Worm (Caenorhabditis elegans) whole organism, dauer: ENCODE measurements around the gene M02B1.4.

Source experiments
- unc-62 ChIP-seq: sonication (generic microtip); optimal IDR thresholded peaks from 2 replicates; lab custom pipeline; 2017; ENCODE audit warnings: missing biosample characterization, missing genetic modification reagents, missing genetic modification characterization

Gene M02B1.4

ce11 chrIV:12835363-12835762 is 10.3 kb upstream of the M02B1.4 start:
- TF ChIP-seq unc-62 (GFP tag; lab: Kevin White, UChicago), result no peak

- TF ChIP-seq unc-62 (GFP tag; lab: Kevin White, UChicago), result no peak
Observed at ce11 chrIV:12834417-12834731, 9.3 kb upstream of the M02B1.4 start.

- no peak for TF ChIP-seq unc-62 (GFP tag; lab: Kevin White, UChicago)
Observed at ce11 chrIV:12833698-12834416, 8.7 kb upstream of the M02B1.4 start.

- no peak for TF ChIP-seq unc-62 (GFP tag; lab: Kevin White, UChicago)
Observed at ce11 chrIV:12831609-12832500, 6.7 kb upstream of the M02B1.4 start.

ce11 chrIV:12830829-12831392 is 5.8 kb upstream of the M02B1.4 start:
- TF ChIP-seq unc-62 (GFP tag; lab: Kevin White, UChicago), result no peak

- no peak for TF ChIP-seq unc-62 (GFP tag; lab: Kevin White, UChicago)
Observed at ce11 chrIV:12817539-12817938, 7.6 kb downstream of the M02B1.4 start.

ce11 chrIV:12816636-12817035 is 8.5 kb downstream of the M02B1.4 start:
- no peak for TF ChIP-seq unc-62 (GFP tag; lab: Kevin White, UChicago)

- no peak for TF ChIP-seq unc-62 (GFP tag; lab: Kevin White, UChicago)
Observed at ce11 chrIV:12813822-12814221, 11.3 kb downstream of the M02B1.4 start.

ce11 chrIV:12811554-12811953 is 13.6 kb downstream of the M02B1.4 start:
- TF ChIP-seq unc-62 (GFP tag; lab: Kevin White, UChicago), result no peak

- no peak for TF ChIP-seq unc-62 (GFP tag; lab: Kevin White, UChicago)
Observed at ce11 chrIV:12805595-12805994, 19.5 kb downstream of the M02B1.4 start, which contains the start of gene F07C6.4. F07C6.4 (plus strand) TSS chrIV:12805924.

- no peak for TF ChIP-seq unc-62 (GFP tag; lab: Kevin White, UChicago)
Observed at ce11 chrIV:12796811-12797210, 28.3 kb downstream of the M02B1.4 start.

ce11 chrIV:12795371-12795936 is 29.7 kb downstream of the M02B1.4 start:
- no peak for TF ChIP-seq unc-62 (GFP tag; lab: Kevin White, UChicago)

- no peak for TF ChIP-seq unc-62 (GFP tag; lab: Kevin White, UChicago)
Observed at ce11 chrIV:12793621-12794020, 31.5 kb downstream of the M02B1.4 start, which contains the start of gene pin-2. pin-2 (plus strand) TSS chrIV:12793847.

ce11 chrIV:12792494-12792893 is 32.6 kb downstream of the M02B1.4 start, which contains the start of gene F07C6.6:
F07C6.6 (plus strand) TSS chrIV:12792794.
- TF ChIP-seq unc-62 (GFP tag; lab: Kevin White, UChicago), result no peak

- no peak for TF ChIP-seq unc-62 (GFP tag; lab: Kevin White, UChicago)
Observed at ce11 chrIV:12790871-12791270, 34.2 kb downstream of the M02B1.4 start, which contains the start of gene F07C6.2. F07C6.2 (plus strand) TSS chrIV:12791171.

- TF ChIP-seq unc-62 (GFP tag; lab: Kevin White, UChicago), result no peak
Observed at ce11 chrIV:12789088-12789487, 36.0 kb downstream of the M02B1.4 start, which contains the start of gene F07C6.3. F07C6.3 (plus strand) TSS chrIV:12789235.
